Worm (Caenorhabditis elegans): ENCODE measurements around the gene M151.10.

ce11 chrII:3680366-3680765, 40.3 kb upstream of the M151.10 start:
- TF ChIP-seq pha-4 (tag; optimal IDR thresholded peaks at IDR 0.05) = no peak
- TF ChIP-seq elt-3 (tag; optimal IDR thresholded peaks at IDR 0.05) = no peak
- no peak for TF ChIP-seq elt-1 (tag; optimal IDR thresholded peaks at IDR 0.05; ENCODE audit: borderline replicate concordance, insufficient read depth)
- TF ChIP-seq unc-39 (tag; optimal IDR thresholded peaks at IDR 0.05) = no peak
- TF ChIP-seq blmp-1 (tag; optimal IDR thresholded peaks at IDR 0.05) = no peak
- TF ChIP-seq snpc-4 (tag; optimal IDR thresholded peaks at IDR 0.05) = no peak
- no peak for TF ChIP-seq ceh-83 (GFP tag; optimal IDR thresholded peaks at IDR 0.05)
- TF ChIP-seq nhr-237 (tag; optimal IDR thresholded peaks at IDR 0.05) = no peak
- TF ChIP-seq unc-120 (tag; optimal IDR thresholded peaks at IDR 0.05; ENCODE audit: poor library complexity, severe bottlenecking) = no peak
- no peak for TF ChIP-seq hlh-1 (tag; optimal IDR thresholded peaks at IDR 0.05)
- no peak for TF ChIP-seq unc-62 (GFP tag; optimal IDR thresholded peaks at IDR 0.05)
- no peak for TF ChIP-seq nhr-76 (tag; optimal IDR thresholded peaks at IDR 0.05)
- TF ChIP-seq lin-13 (tag; optimal IDR thresholded peaks at IDR 0.05) = no peak
- TF ChIP-seq nhr-28 (tag; optimal IDR thresholded peaks at IDR 0.05) = no peak
